Comparison of ENCODE assay signal across 1 fruit fly cellular context in the genomic region with DNA sequence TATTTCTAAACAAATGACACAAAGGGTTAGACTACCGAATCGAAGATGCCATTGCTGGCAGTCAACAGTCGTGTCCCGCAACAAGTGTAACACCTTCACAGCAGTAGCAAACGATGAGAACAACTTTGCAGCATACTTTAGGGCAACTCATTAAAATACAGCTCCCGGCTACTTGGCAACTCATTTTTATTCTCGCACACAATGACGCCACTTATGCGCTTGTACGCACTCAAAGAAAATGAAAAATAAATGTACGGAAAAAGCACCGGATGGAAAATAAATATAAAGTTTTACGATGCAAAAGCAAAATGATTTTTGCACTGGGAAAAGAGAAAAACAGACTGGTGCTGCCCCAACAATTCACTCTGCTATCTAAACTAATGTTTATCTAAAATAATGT.
TF ChIP-seq lines count a peak whose summit lies in the region.

No protein-coding gene starts in this region.

TF ChIP-seq in whole organism, embryonic, 481 proteins besides CTCF, POLR2A, EP300 and RAD21 (continued from another document and continues in another):
- no peak for TF ChIP-seq gcm (GFP tag; optimal IDR thresholded peaks at IDR 0.05; lab: Kevin White, UChicago)
- TF ChIP-seq E2f2 (GFP tag; IDR thresholded peaks at IDR 0.05; lab: Robert Waterston, UW): no peak
- TF ChIP-seq CG15696 (tag; optimal IDR thresholded peaks at IDR 0.05; lab: Kevin White, UChicago): no peak
- TF ChIP-seq CG12769 (tag; optimal IDR thresholded peaks at IDR 0.05; lab: Kevin White, UChicago): peak; percentile 23
- no peak for TF ChIP-seq p53 (GFP tag; optimal IDR thresholded peaks at IDR 0.05; lab: Kevin White, UChicago)
- TF ChIP-seq Dip2 (GFP tag; IDR thresholded peaks at IDR 0.05; lab: Robert Waterston, UW): no peak
- TF ChIP-seq cg (GFP tag; optimal IDR thresholded peaks at IDR 0.05; lab: Kevin White, UChicago): peak; percentile 61
- TF ChIP-seq CG8281 (tag; optimal IDR thresholded peaks at IDR 0.05; lab: Kevin White, UChicago): no peak
- TF ChIP-seq CG10267 (tag; optimal IDR thresholded peaks at IDR 0.05; lab: Kevin White, UChicago): no peak
- TF ChIP-seq bsh (GFP tag; optimal IDR thresholded peaks at IDR 0.05; lab: Kevin White, UChicago): peak in 1 of 2 experiments; percentile 20
- no peak for TF ChIP-seq slp2 (GFP tag; optimal IDR thresholded peaks at IDR 0.05; lab: Kevin White, UChicago)
- TF ChIP-seq CG6654 (GFP tag; optimal IDR thresholded peaks at IDR 0.05; lab: Kevin White, UChicago): no peak
- TF ChIP-seq nerfin-2 (GFP tag; IDR thresholded peaks at IDR 0.05; lab: Robert Waterston, UW; ENCODE audit: partially characterized antibody): no peak
- TF ChIP-seq Usf (GFP tag; optimal IDR thresholded peaks at IDR 0.05; lab: Kevin White, UChicago): no peak
- no peak for TF ChIP-seq CG31224 (GFP tag; IDR thresholded peaks at IDR 0.05; lab: Robert Waterston, UW)
- TF ChIP-seq CG11398 (GFP tag; optimal IDR thresholded peaks at IDR 0.05; lab: Kevin White, UChicago): no peak
- TF ChIP-seq crc (GFP tag; optimal IDR thresholded peaks at IDR 0.05; lab: Kevin White, UChicago): no peak
- no peak for TF ChIP-seq bcd (GFP tag; optimal IDR thresholded peaks at IDR 0.05; lab: Kevin White, UChicago)
- TF ChIP-seq CG6813 (GFP tag; optimal IDR thresholded peaks at IDR 0.05; lab: Kevin White, UChicago): no peak
- peak; percentile 41; the same call in 2 of the 4 replicates for TF ChIP-seq Gug (GFP tag; IDR thresholded peaks at IDR 0.05; lab: Robert Waterston, UW)
- no peak for TF ChIP-seq CG34376 (GFP tag; optimal IDR thresholded peaks at IDR 0.05; lab: Kevin White, UChicago)
- no peak for TF ChIP-seq Ets97D (GFP tag; optimal IDR thresholded peaks at IDR 0.05; lab: Kevin White, UChicago)
- TF ChIP-seq Fer3 (tag; optimal IDR thresholded peaks at IDR 0.05; lab: Kevin White, UChicago): no peak
- no peak for TF ChIP-seq exex (tag; optimal IDR thresholded peaks at IDR 0.05; lab: Kevin White, UChicago)
- no peak for TF ChIP-seq schlank (tag; optimal IDR thresholded peaks at IDR 0.05; lab: Kevin White, UChicago)
- TF ChIP-seq Lhr (GFP tag; optimal IDR thresholded peaks at IDR 0.05; lab: Kevin White, UChicago): no peak
- TF ChIP-seq Tbp (GFP tag; optimal IDR thresholded peaks at IDR 0.05; lab: Kevin White, UChicago): no peak
- no peak for TF ChIP-seq ro (GFP tag; IDR thresholded peaks at IDR 0.05; lab: Robert Waterston, UW)
- TF ChIP-seq ATbp (GFP tag; optimal IDR thresholded peaks at IDR 0.05; lab: Kevin White, UChicago): no peak
- TF ChIP-seq Mes4 (GFP tag; optimal IDR thresholded peaks at IDR 0.05; lab: Kevin White, UChicago): no peak
- no peak for TF ChIP-seq CG13624 (GFP tag; optimal IDR thresholded peaks at IDR 0.05; lab: Kevin White, UChicago)
- TF ChIP-seq CG3847 (GFP tag; IDR thresholded peaks at IDR 0.05; lab: Robert Waterston, UW): no peak
- TF ChIP-seq emc (GFP tag; optimal IDR thresholded peaks at IDR 0.05; lab: Kevin White, UChicago): no peak
- TF ChIP-seq CG30403 (GFP tag; optimal IDR thresholded peaks at IDR 0.05; lab: Kevin White, UChicago): no peak
- no peak for TF ChIP-seq mam (GFP tag; optimal IDR thresholded peaks at IDR 0.05; lab: Kevin White, UChicago)
- TF ChIP-seq run (tag; optimal IDR thresholded peaks at IDR 0.05; lab: Kevin White, UChicago): no peak
- no peak for TF ChIP-seq CG8388 (GFP tag; optimal IDR thresholded peaks at IDR 0.05; lab: Kevin White, UChicago)
- no peak for TF ChIP-seq CG43689 (GFP tag; IDR thresholded peaks at IDR 0.05; lab: Robert Waterston, UW)
- no peak for TF ChIP-seq bigmax (GFP tag; optimal IDR thresholded peaks at IDR 0.05; lab: Kevin White, UChicago)
- no peak for TF ChIP-seq dati (GFP tag; IDR thresholded peaks at IDR 0.05; lab: Robert Waterston, UW)
- TF ChIP-seq amos (GFP tag; IDR thresholded peaks at IDR 0.05; lab: Robert Waterston, UW; ENCODE audit: partially characterized antibody): no peak
- no peak for TF ChIP-seq CG13424 (tag; optimal IDR thresholded peaks at IDR 0.05; lab: Kevin White, UChicago)
- TF ChIP-seq zf30C (GFP tag; optimal IDR thresholded peaks at IDR 0.05; lab: Kevin White, UChicago): no peak
- no peak for TF ChIP-seq CG6854 (GFP tag; optimal IDR thresholded peaks at IDR 0.05; lab: Kevin White, UChicago)
- no peak for TF ChIP-seq Sry-β (GFP tag; optimal IDR thresholded peaks at IDR 0.05; lab: Kevin White, UChicago)
- TF ChIP-seq cas (GFP tag; IDR thresholded peaks at IDR 0.05; lab: Robert Waterston, UW): no peak
- TF ChIP-seq CG10321 (GFP tag; IDR thresholded peaks at IDR 0.05; lab: Robert Waterston, UW): no peak
- no peak for TF ChIP-seq br (optimal IDR thresholded peaks at IDR 0.05; lab: Kevin White, UChicago)
- TF ChIP-seq fu2 (GFP tag; optimal IDR thresholded peaks at IDR 0.05; lab: Kevin White, UChicago): no peak
- no peak for TF ChIP-seq HLHmδ (GFP tag; optimal IDR thresholded peaks at IDR 0.05; lab: Kevin White, UChicago)
- TF ChIP-seq E2f1 (GFP tag; IDR thresholded peaks at IDR 0.05; lab: Robert Waterston, UW): no peak
- no peak for TF ChIP-seq Dref (GFP tag; IDR thresholded peaks at IDR 0.05; lab: Robert Waterston, UW)
- peak; percentile 2 for TF ChIP-seq CG13775 (GFP tag; optimal IDR thresholded peaks at IDR 0.05; lab: Kevin White, UChicago)
- TF ChIP-seq CG11085 (GFP tag; IDR thresholded peaks at IDR 0.05; lab: Robert Waterston, UW): no peak
- TF ChIP-seq CG2116 (GFP tag; optimal IDR thresholded peaks at IDR 0.05; lab: Kevin White, UChicago): no peak
- no peak for TF ChIP-seq CG7357 (GFP tag; IDR thresholded peaks at IDR 0.05; lab: Robert Waterston, UW)
- peak; percentile 12 for TF ChIP-seq Xbp1 (GFP tag; optimal IDR thresholded peaks at IDR 0.05; lab: Kevin White, UChicago)
- TF ChIP-seq CG7963 (GFP tag; IDR thresholded peaks at IDR 0.05; lab: Robert Waterston, UW; ENCODE audit: partially characterized antibody): no peak
- no peak for TF ChIP-seq jigr1 (GFP tag; IDR thresholded peaks at IDR 0.05; lab: Robert Waterston, UW)
- TF ChIP-seq Mad (GFP tag; optimal IDR thresholded peaks at IDR 0.05; lab: Kevin White, UChicago): no peak
- TF ChIP-seq Bgb (GFP tag; IDR thresholded peaks at IDR 0.05; lab: Robert Waterston, UW; ENCODE audit: partially characterized antibody): no peak; the same call in 1 of the 2 replicates
- TF ChIP-seq Hand (GFP tag; optimal IDR thresholded peaks at IDR 0.05; lab: Kevin White, UChicago): no peak
- peak in 1 of 2 experiments; percentile 60 for TF ChIP-seq eve (GFP tag; optimal IDR thresholded peaks at IDR 0.05; lab: Kevin White, UChicago)
- TF ChIP-seq CG11247 (GFP tag; IDR thresholded peaks at IDR 0.05; lab: Robert Waterston, UW): peak; percentile 36; the same call in 1 of the 2 replicates
- TF ChIP-seq H2.0 (GFP tag; IDR thresholded peaks at IDR 0.05; lab: Robert Waterston, UW): no peak
- no peak for TF ChIP-seq CG16815 (GFP tag; optimal IDR thresholded peaks at IDR 0.05; lab: Kevin White, UChicago)
- TF ChIP-seq kay (GFP tag; optimal IDR thresholded peaks at IDR 0.05; lab: Kevin White, UChicago): no peak
- peak; percentile 29 for TF ChIP-seq lilli (GFP tag; optimal IDR thresholded peaks at IDR 0.05; lab: Kevin White, UChicago)
- TF ChIP-seq ttk (GFP tag; IDR thresholded peaks at IDR 0.05; lab: Robert Waterston, UW): no peak
- TF ChIP-seq hth (optimal IDR thresholded peaks at IDR 0.05; lab: Kevin White, UChicago): no peak
- no peak for TF ChIP-seq tin (GFP tag; optimal IDR thresholded peaks at IDR 0.05; lab: Kevin White, UChicago)
- TF ChIP-seq ase (GFP tag; IDR thresholded peaks at IDR 0.05; lab: Robert Waterston, UW): no peak
- no peak for TF ChIP-seq tio (GFP tag; optimal IDR thresholded peaks at IDR 0.05; lab: Kevin White, UChicago)
- TF ChIP-seq CG4730 (GFP tag; IDR thresholded peaks at IDR 0.05; lab: Robert Waterston, UW): no peak
- no peak for TF ChIP-seq danr (GFP tag; IDR thresholded peaks at IDR 0.05; lab: Robert Waterston, UW)
- no peak for TF ChIP-seq hbn (GFP tag; IDR thresholded peaks at IDR 0.05; lab: Robert Waterston, UW; ENCODE audit: partially characterized antibody)
- no peak for TF ChIP-seq CG2202 (tag; optimal IDR thresholded peaks at IDR 0.05; lab: Kevin White, UChicago)
- TF ChIP-seq dysf (GFP tag; IDR thresholded peaks at IDR 0.05; lab: Robert Waterston, UW): peak; percentile 25; the same call in 1 of the 3 replicates
- no peak for TF ChIP-seq CG13296 (GFP tag; optimal IDR thresholded peaks at IDR 0.05; lab: Kevin White, UChicago)
- no peak for TF ChIP-seq nerfin-1 (tag; optimal IDR thresholded peaks at IDR 0.05; lab: Kevin White, UChicago)
- no peak for TF ChIP-seq CG14667 (GFP tag; IDR thresholded peaks at IDR 0.05; lab: Robert Waterston, UW)
- no peak for TF ChIP-seq ato (GFP tag; IDR thresholded peaks at IDR 0.05; lab: Robert Waterston, UW; ENCODE audit: partially characterized antibody)
- TF ChIP-seq CG8924 (tag; optimal IDR thresholded peaks at IDR 0.05; lab: Kevin White, UChicago): no peak
- TF ChIP-seq CG12744 (GFP tag; optimal IDR thresholded peaks at IDR 0.05; lab: Kevin White, UChicago): no peak
- no peak for TF ChIP-seq Bdp1 (GFP tag; optimal IDR thresholded peaks at IDR 0.05; lab: Kevin White, UChicago)
- no peak for TF ChIP-seq HLH54F (GFP tag; optimal IDR thresholded peaks at IDR 0.05; lab: Kevin White, UChicago)
- TF ChIP-seq twi (tag; optimal IDR thresholded peaks at IDR 0.05; lab: Kevin White, UChicago): no peak
- no peak for TF ChIP-seq fru (optimal IDR thresholded peaks at IDR 0.05; lab: Kevin White, UChicago)
- TF ChIP-seq CG2129 (GFP tag; IDR thresholded peaks at IDR 0.05; lab: Robert Waterston, UW; ENCODE audit: partially characterized antibody): no peak
- TF ChIP-seq CG18262 (tag; optimal IDR thresholded peaks at IDR 0.05; lab: Kevin White, UChicago): no peak
- no peak for TF ChIP-seq MBD-R2 (GFP tag; IDR thresholded peaks at IDR 0.05; lab: Robert Waterston, UW)
- TF ChIP-seq Vsx1 (GFP tag; optimal IDR thresholded peaks at IDR 0.05; lab: Kevin White, UChicago): no peak
- TF ChIP-seq Lpt (GFP tag; optimal IDR thresholded peaks at IDR 0.05; lab: Kevin White, UChicago): no peak
- no peak for TF ChIP-seq CG32532 (GFP tag; IDR thresholded peaks at IDR 0.05; lab: Robert Waterston, UW)
- TF ChIP-seq Optix (GFP tag; IDR thresholded peaks at IDR 0.05; lab: Robert Waterston, UW): no peak
- TF ChIP-seq CG10431 (GFP tag; optimal IDR thresholded peaks at IDR 0.05; lab: Kevin White, UChicago): no peak
- TF ChIP-seq tna (GFP tag; IDR thresholded peaks at IDR 0.05; lab: Robert Waterston, UW; ENCODE audit: partially characterized antibody): no peak
- peak; percentile 23 for TF ChIP-seq CG18599 (GFP tag; optimal IDR thresholded peaks at IDR 0.05; lab: Kevin White, UChicago)
- TF ChIP-seq Nf-YB (GFP tag; optimal IDR thresholded peaks at IDR 0.05; lab: Kevin White, UChicago): no peak
- no peak for TF ChIP-seq MTF-1 (GFP tag; optimal IDR thresholded peaks at IDR 0.05; lab: Kevin White, UChicago; ENCODE audit: borderline replicate concordance)
- no peak for TF ChIP-seq CG6689 (GFP tag; IDR thresholded peaks at IDR 0.05; lab: Robert Waterston, UW)
- no peak for TF ChIP-seq corto (GFP tag; optimal IDR thresholded peaks at IDR 0.05; lab: Kevin White, UChicago)
- TF ChIP-seq Hr51 (GFP tag; optimal IDR thresholded peaks at IDR 0.05; lab: Kevin White, UChicago): no peak
- no peak for TF ChIP-seq CG14860 (GFP tag; IDR thresholded peaks at IDR 0.05; lab: Robert Waterston, UW; ENCODE audit: partially characterized antibody)
- no peak for TF ChIP-seq cad (GFP tag; optimal IDR thresholded peaks at IDR 0.05; lab: Kevin White, UChicago)
- TF ChIP-seq CG10543 (GFP tag; optimal IDR thresholded peaks at IDR 0.05; lab: Kevin White, UChicago): no peak
- no peak for TF ChIP-seq CG18619 (GFP tag; optimal IDR thresholded peaks at IDR 0.05; lab: Kevin White, UChicago)
- no peak for TF ChIP-seq CG11723 (GFP tag; optimal IDR thresholded peaks at IDR 0.05; lab: Kevin White, UChicago)
- no peak for TF ChIP-seq CG17612 (GFP tag; IDR thresholded peaks at IDR 0.05; lab: Robert Waterston, UW)
- TF ChIP-seq CG5245 (GFP tag; optimal IDR thresholded peaks at IDR 0.05; lab: Kevin White, UChicago): no peak
- TF ChIP-seq usp (GFP tag; optimal IDR thresholded peaks at IDR 0.05; lab: Kevin White, UChicago): no peak
- peak; percentile 61 for TF ChIP-seq lab (GFP tag; optimal IDR thresholded peaks at IDR 0.05; lab: Kevin White, UChicago)
- TF ChIP-seq CG4424 (GFP tag; optimal IDR thresholded peaks at IDR 0.05; lab: Kevin White, UChicago): no peak
- TF ChIP-seq jing (GFP tag; optimal IDR thresholded peaks at IDR 0.05; lab: Kevin White, UChicago): no peak
- no peak for TF ChIP-seq otp (GFP tag; IDR thresholded peaks at IDR 0.05; lab: Robert Waterston, UW)
- no peak for TF ChIP-seq CG3995 (GFP tag; optimal IDR thresholded peaks at IDR 0.05; lab: Kevin White, UChicago)
- no peak for TF ChIP-seq her (GFP tag; optimal IDR thresholded peaks at IDR 0.05; lab: Kevin White, UChicago)
- TF ChIP-seq CG8290 (GFP tag; optimal IDR thresholded peaks at IDR 0.05; lab: Kevin White, UChicago): no peak
- TF ChIP-seq CG8290 (tag; optimal IDR thresholded peaks at IDR 0.05; lab: Kevin White, UChicago): peak in 1 of 2 experiments; percentile 43
- 0 out of 2 replicates have a peak, but pooled peaks have one; percentile 14 for TF ChIP-seq esg (GFP tag; conservative IDR thresholded peaks at IDR 0.05; lab: Robert Waterston, UW)
- TF ChIP-seq CG18476 (GFP tag; optimal IDR thresholded peaks at IDR 0.05; lab: Kevin White, UChicago): no peak
- no peak for TF ChIP-seq Dll (GFP tag; IDR thresholded peaks at IDR 0.05; lab: Robert Waterston, UW; ENCODE audit: partially characterized antibody)
- TF ChIP-seq Scr (GFP tag; IDR thresholded peaks at IDR 0.05; lab: Robert Waterston, UW; ENCODE audit: partially characterized antibody): no peak
- no peak for TF ChIP-seq Meics (GFP tag; optimal IDR thresholded peaks at IDR 0.05; lab: Kevin White, UChicago)
- TF ChIP-seq ranshi (GFP tag; IDR thresholded peaks at IDR 0.05; lab: Robert Waterston, UW): 0 out of 2 replicates have a peak, but pooled peaks have one; percentile 25
- TF ChIP-seq CG1024 (GFP tag; IDR thresholded peaks at IDR 0.05; lab: Robert Waterston, UW): peak; percentile 26; the same call in 1 of the 2 replicates
- no peak for TF ChIP-seq Mrtf (GFP tag; IDR thresholded peaks at IDR 0.05; lab: Robert Waterston, UW)
- TF ChIP-seq CG14441 (GFP tag; IDR thresholded peaks at IDR 0.05; lab: Robert Waterston, UW): peak; percentile 53; the same call in 1 of the 2 replicates
- TF ChIP-seq CG14710 (tag; optimal IDR thresholded peaks at IDR 0.05; lab: Kevin White, UChicago): no peak
- TF ChIP-seq Fer1 (GFP tag; optimal IDR thresholded peaks at IDR 0.05; lab: Kevin White, UChicago): no peak
- no peak for TF ChIP-seq CG4707 (GFP tag; optimal IDR thresholded peaks at IDR 0.05; lab: Kevin White, UChicago)
- TF ChIP-seq az2 (GFP tag; optimal IDR thresholded peaks at IDR 0.05; lab: Kevin White, UChicago): no peak
